Fruit fly (Drosophila melanogaster) whole organism, wandering third instar larva: Measurements from ENCODE around the gene CG14339.

Source experiments
- Abd-B ChIP-seq: fragments of >200 bp; optimal IDR thresholded peaks from 2 replicates; lab custom pipeline; 2017; ENCODE audit warnings: missing biosample characterization, missing genetic modification characterization
- CG32264 ChIP-seq: fragments of 200-800 bp; sonication (Bioruptor generic); optimal IDR thresholded peaks from 2 replicates; lab custom pipeline; 2016; ENCODE audit warnings: missing biosample characterization, missing genetic modification characterization
- CG9705 ChIP-seq: fragments of 200-800 bp; sonication (Bioruptor generic); optimal IDR thresholded peaks from 2 replicates; lab custom pipeline; 2018; ENCODE audit warnings: missing biosample characterization, mild to moderate bottlenecking, missing genetic modification characterization
- CrebA ChIP-seq: fragments of 200-800 bp; sonication (Bioruptor generic); optimal IDR thresholded peaks from 2 replicates; lab custom pipeline; 2016; ENCODE audit warnings: missing biosample characterization, mild to moderate bottlenecking, missing genetic modification characterization, borderline replicate concordance
- Dif ChIP-seq: fragments of 200-275, 200-300 bp; sonication (Bioruptor generic); optimal IDR thresholded peaks from 2 replicates; lab custom pipeline; 2018; ENCODE audit warnings: missing biosample characterization, missing genetic modification characterization; ENCODE audit not compliant: partially characterized antibody
- GATAd ChIP-seq: sonication (Bioruptor generic); optimal IDR thresholded peaks from 2 replicates; lab custom pipeline; 2016; ENCODE audit warnings: missing biosample characterization, missing genetic modification characterization
- HLH106 ChIP-seq: fragments of 200-800 bp; optimal IDR thresholded peaks from 3 replicates; lab custom pipeline; 2019; ENCODE audit warnings: missing biosample characterization, mild to moderate bottlenecking, missing genetic modification characterization, moderate library complexity
- Hnf4 ChIP-seq: fragments of 200-800 bp; sonication (Bioruptor generic); optimal IDR thresholded peaks from 2 replicates; lab custom pipeline; 2016; ENCODE audit warnings: missing biosample characterization, mild to moderate bottlenecking, missing genetic modification characterization
- Hr78 ChIP-seq: fragments of >200 bp; optimal IDR thresholded peaks from 2 replicates; lab custom pipeline; 2017; ENCODE audit warnings: missing biosample characterization, missing genetic modification characterization
- Hr83 ChIP-seq: fragments of 200-300 bp; sonication (Bioruptor generic); optimal IDR thresholded peaks from 2 replicates; lab custom pipeline; 2016; ENCODE audit warnings: missing biosample characterization, mild to moderate bottlenecking, missing genetic modification characterization, moderate library complexity; ENCODE audit not compliant: poor library complexity, severe bottlenecking
- Jra ChIP-seq: sonication (Bioruptor generic); optimal IDR thresholded peaks from 2 replicates; lab custom pipeline; 2016; ENCODE audit warnings: missing biosample characterization, missing genetic modification characterization
- Mio ChIP-seq: sonication (Bioruptor generic); optimal IDR thresholded peaks from 2 replicates; lab custom pipeline; 2016; ENCODE audit warnings: missing biosample characterization, missing genetic modification characterization
- Myc ChIP-seq: fragments of >200 bp; optimal IDR thresholded peaks from 2 replicates; lab custom pipeline; 2017
- N ChIP-seq: fragments of >200 bp; optimal IDR thresholded peaks from 2 replicates; lab custom pipeline; 2018; ENCODE audit warnings: missing biosample characterization, missing external identifiers, missing genetic modification characterization
- OdsH ChIP-seq: fragments of 200-800 bp; sonication (Bioruptor generic); optimal IDR thresholded peaks from 2 replicates; lab custom pipeline; 2016; ENCODE audit warnings: missing biosample characterization, mild to moderate bottlenecking, missing genetic modification characterization
- Rel ChIP-seq, 2 experiments: fragments of 200-800 bp; sonication (Bioruptor generic) in 1 of 2; optimal IDR thresholded peaks; 2 replicates in 1 of 2; 3 replicates in 1 of 2; lab custom pipeline; 2016 to 2019; ENCODE audit warnings: mild to moderate bottlenecking in 2 of 2, missing biosample characterization in 2 of 2, missing genetic modification characterization in 2 of 2, moderate library complexity in 1 of 2
- Sp1 ChIP-seq: fragments of 200-800 bp; sonication (Bioruptor generic); optimal IDR thresholded peaks from 3 replicates; lab custom pipeline; 2019; ENCODE audit warnings: missing biosample characterization, mild to moderate bottlenecking, missing genetic modification characterization, moderate library complexity
- Vsx2 ChIP-seq: fragments of 200-300, 225-300 bp; sonication (Bioruptor generic); optimal IDR thresholded peaks from 2 replicates; lab custom pipeline; 2018; ENCODE audit warnings: missing biosample characterization, missing genetic modification characterization; ENCODE audit not compliant: partially characterized antibody
- br ChIP-seq: fragments of 200-800 bp; sonication (Bioruptor generic); optimal IDR thresholded peaks from 2 replicates; lab custom pipeline; 2016; ENCODE audit warnings: missing biosample characterization, missing genetic modification characterization
- brk ChIP-seq: fragments of 200-800 bp; sonication (Bioruptor generic); optimal IDR thresholded peaks from 2 replicates; lab custom pipeline; 2016; ENCODE audit warnings: missing biosample characterization, mild to moderate bottlenecking, missing genetic modification characterization
- dl ChIP-seq, 2 experiments: fragments of 175-275, 200-275 bp in 1 of 2; fragments of 200-275 bp in 1 of 2; sonication (Bioruptor generic); optimal IDR thresholded peaks; lab custom pipeline; 2018; ENCODE audit warnings: mild to moderate bottlenecking in 2 of 2, missing biosample characterization in 2 of 2, missing genetic modification characterization in 2 of 2, moderate library complexity in 2 of 2; ENCODE audit not compliant: partially characterized antibody in 2 of 2, insufficient read depth in 1 of 2
- dmrt93B ChIP-seq: fragments of 200-800 bp; sonication (Bioruptor generic); optimal IDR thresholded peaks from 2 replicates; lab custom pipeline; 2018; ENCODE audit warnings: missing biosample characterization, mild to moderate bottlenecking, missing genetic modification characterization
- dsf ChIP-seq: sonication (Bioruptor generic); optimal IDR thresholded peaks from 2 replicates; lab custom pipeline; 2016; ENCODE audit warnings: missing biosample characterization, missing genetic modification characterization, borderline replicate concordance
- ey ChIP-seq: fragments of 200-800 bp; sonication (Bioruptor generic); optimal IDR thresholded peaks from 2 replicates; lab custom pipeline; 2016; ENCODE audit warnings: missing biosample characterization, missing genetic modification characterization
- foxo ChIP-seq, 2 experiments: fragments of 200-800 bp; sonication (Bioruptor generic); optimal IDR thresholded peaks; 2 replicates in 1 of 2; 3 replicates in 1 of 2; lab custom pipeline; 2016 to 2017; ENCODE audit warnings: missing biosample characterization in 2 of 2, missing genetic modification characterization in 2 of 2
- fru ChIP-seq: fragments of 200-800 bp; sonication (Bioruptor generic); optimal IDR thresholded peaks from 3 replicates; lab custom pipeline; 2016; ENCODE audit warnings: missing biosample characterization, mild to moderate bottlenecking, missing genetic modification characterization
- h ChIP-seq: fragments of 200-800 bp; sonication (Bioruptor generic); optimal IDR thresholded peaks from 3 replicates; lab custom pipeline; 2016; ENCODE audit warnings: missing biosample characterization, mild to moderate bottlenecking, missing genetic modification characterization
- jim ChIP-seq: fragments of 175-275, 200-325 bp; sonication (Bioruptor generic); optimal IDR thresholded peaks from 2 replicates; lab custom pipeline; 2016; ENCODE audit warnings: missing biosample characterization, mild to moderate bottlenecking, missing genetic modification characterization
- pan ChIP-seq: fragments of >200 bp; optimal IDR thresholded peaks from 2 replicates; lab custom pipeline; 2017
- psq ChIP-seq: fragments of 200-800 bp; sonication (Bioruptor generic); optimal IDR thresholded peaks from 3 replicates; lab custom pipeline; 2017; ENCODE audit warnings: missing biosample characterization, mild to moderate bottlenecking, missing genetic modification characterization, moderate library complexity
- rgr ChIP-seq: fragments of 200-800 bp; sonication (Bioruptor generic); optimal IDR thresholded peaks from 3 replicates; lab custom pipeline; 2016; ENCODE audit warnings: missing biosample characterization, mild to moderate bottlenecking, missing genetic modification characterization
- sage ChIP-seq: fragments of 200-800 bp; sonication (Bioruptor generic); optimal IDR thresholded peaks from 2 replicates; lab custom pipeline; 2016; ENCODE audit warnings: missing biosample characterization, mild to moderate bottlenecking, missing genetic modification characterization
- sv ChIP-seq: fragments of 200-800 bp; sonication (Bioruptor generic); optimal IDR thresholded peaks from 3 replicates; lab custom pipeline; 2016; ENCODE audit warnings: missing biosample characterization, missing genetic modification characterization
- tai ChIP-seq: sonication (Bioruptor generic); optimal IDR thresholded peaks from 2 replicates; lab custom pipeline; 2016; ENCODE audit warnings: missing biosample characterization, missing genetic modification characterization
- usp ChIP-seq: fragments of >200 bp; optimal IDR thresholded peaks from 2 replicates; lab custom pipeline; 2017; ENCODE audit warnings: missing biosample characterization, missing genetic modification characterization
- woc ChIP-seq: sonication (Bioruptor generic); optimal IDR thresholded peaks from 2 replicates; lab custom pipeline; 2016; ENCODE audit warnings: missing biosample characterization, mild to moderate bottlenecking, missing genetic modification characterization

CG14339 gene

dm6 chr2L:1063695-1064094 lies 44.6 kb upstream of the CG14339 start:
- TF ChIP-seq N: no peak
- no peak for TF ChIP-seq Rel (GFP tag; optimal IDR thresholded peaks at IDR 0.05; lab: Kevin White, UChicago)
- peak; percentile 95 for TF ChIP-seq Rel (tag; optimal IDR thresholded peaks at IDR 0.05; lab: Kevin White, UChicago)
- TF ChIP-seq Abd-B (GFP tag; lab: Kevin White, UChicago): no peak
- TF ChIP-seq sage (GFP tag; lab: Kevin White, UChicago): no peak

dm6 chr2L:1064544-1064943 lies 43.8 kb upstream of the CG14339 start:
- TF ChIP-seq Hnf4: no peak
- no peak for TF ChIP-seq Vsx2
- TF ChIP-seq Hr78 (GFP tag; lab: Kevin White, UChicago): no peak

dm6 chr2L:1065038-1065437 lies 43.3 kb upstream of the CG14339 start:
- TF ChIP-seq Abd-B (GFP tag; lab: Kevin White, UChicago) (no peak), rgr (peak; percentile 81), usp (GFP tag; lab: Kevin White, UChicago) (no peak), psq (GFP tag; lab: Kevin White, UChicago) (peak; percentile 71), brk (no peak), CG9705 (peak; percentile 70), Myc (lab: Kevin White, UChicago) (no peak), Rel (GFP tag; optimal IDR thresholded peaks at IDR 0.05; lab: Kevin White, UChicago) (peak; percentile 27), Rel (tag; optimal IDR thresholded peaks at IDR 0.05; lab: Kevin White, UChicago) (peak; percentile 62), ey (peak; percentile 87), Dif (GFP tag; lab: Kevin White, UChicago) (no peak), sage (GFP tag; lab: Kevin White, UChicago) (peak; percentile 1), OdsH (peak; percentile 81), Sp1 (peak; percentile 77), Mio (GFP tag; lab: Kevin White, UChicago) (no peak), fru (GFP tag; lab: Kevin White, UChicago) (peak; percentile 82), pan (lab: Kevin White, UChicago) (no peak), sv (GFP tag; lab: Kevin White, UChicago) (no peak), dl (GFP tag; optimal IDR thresholded peaks at IDR 0.05; lab: Kevin White, UChicago; ENCODE audit: insufficient read depth in 1 of 2, partially characterized antibody in 2 of 2) (no peak), Jra (peak; percentile 32), br (GFP tag; lab: Kevin White, UChicago) (peak; percentile 83), woc (GFP tag; lab: Kevin White, UChicago) (peak; percentile 91), dsf (no peak), tai (GFP tag; lab: Kevin White, UChicago) (peak; percentile 67), Vsx2 (no peak), GATAd (GFP tag; lab: Kevin White, UChicago) (no peak), CG32264 (GFP tag; lab: Kevin White, UChicago) (peak; percentile 46), CrebA (GFP tag; lab: Kevin White, UChicago) (peak; percentile 37), foxo (GFP tag; optimal IDR thresholded peaks at IDR 0.05; lab: Kevin White, UChicago) (peak; percentile 13 to 88), Hr83 (GFP tag; lab: Kevin White, UChicago) (peak; percentile 35), HLH106 (tag; lab: Kevin White, UChicago) (peak; percentile 88), h (GFP tag; lab: Kevin White, UChicago) (peak; percentile 88), dmrt93B (peak; percentile 73), jim (GFP tag; lab: Kevin White, UChicago) (no peak), Hnf4 (peak; percentile 70)

- no peak for TF ChIP-seq tai (GFP tag; lab: Kevin White, UChicago)
- no peak for TF ChIP-seq Hr78 (GFP tag; lab: Kevin White, UChicago)
Observed at dm6 chr2L:1066330-1066729, 42.0 kb upstream of the CG14339 start.
